Worm (Caenorhabditis elegans) whole organism, young adult: ENCODE measurements around the gene hum-4.

Experiments
- B0336.3 ChIP-seq: fragments of 200-800 bp; sonication (Bioruptor generic); IDR thresholded peaks from 2 replicates; pipeline ENCODE4 v1.3.6; 2022; ENCODE audit warnings: missing genetic modification characterization, missing compliant biosample characterization
- F22D6.2 ChIP-seq: sonication (generic microtip); optimal IDR thresholded peaks from 2 replicates; lab custom pipeline; 2016; ENCODE audit warnings: mild to moderate bottlenecking, missing genetic modification characterization, missing compliant biosample characterization
- F55B11.4 ChIP-seq: sonication (generic microtip); optimal IDR thresholded peaks from 2 replicates; lab custom pipeline; 2016; ENCODE audit warnings: missing compliant biosample characterization, missing genetic modification characterization, borderline replicate concordance; ENCODE audit not compliant: insufficient read depth
- ama-1 ChIP-seq, 3 experiments: fragments of 150-350 bp in 1 of 3; sonication (generic microtip) in 2 of 3; optimal IDR thresholded peaks; 2 replicates each; lab custom pipeline; 2014 to 2018; ENCODE audit warnings: missing biosample characterization in 2 of 3, missing genetic modification characterization in 2 of 3, missing genetic modification reagents in 2 of 3
- dox-1 ChIP-seq: fragments of 200-800 bp; sonication (Bioruptor generic); IDR thresholded peaks from 2 replicates; pipeline ENCODE4 v1.3.6; 2022; ENCODE audit warnings: missing genetic modification reagents, missing genetic modification characterization, missing compliant biosample characterization
- egl-44 ChIP-seq: fragments of 200-800 bp; sonication (Bioruptor generic); IDR thresholded peaks from 2 replicates; pipeline ENCODE4 v1.3.6; 2022; ENCODE audit warnings: missing genetic modification reagents, missing genetic modification characterization, missing compliant biosample characterization
- madf-8 ChIP-seq: fragments of 200-800 bp; sonication (Bioruptor generic); conservative IDR thresholded peaks from 2 replicates; pipeline ENCODE4 v1.3.6; 2022; ENCODE audit warnings: missing genetic modification reagents, missing genetic modification characterization, missing compliant biosample characterization
- nfya-1 ChIP-seq: sonication (generic microtip); optimal IDR thresholded peaks from 2 replicates; lab custom pipeline; 2017; ENCODE audit warnings: antibody characterized with exemption, missing compliant biosample characterization, missing genetic modification characterization, borderline replicate concordance; ENCODE audit not compliant: insufficient read depth
- pha-4 ChIP-seq: fragments of 150-350 bp; sonication (generic microtip); optimal IDR thresholded peaks from 2 replicates; lab custom pipeline; 2014; ENCODE audit warnings: missing biosample characterization, missing genetic modification reagents, missing genetic modification characterization
- snpc-1.3 ChIP-seq: sonication (generic microtip); optimal IDR thresholded peaks from 2 replicates; lab custom pipeline; 2017; ENCODE audit warnings: missing genetic modification characterization, mild to moderate bottlenecking, missing compliant biosample characterization, antibody characterized with exemption, moderate library complexity, missing genotype, missing genetic modification reagents; ENCODE audit not compliant: insufficient read depth
- snpc-4 ChIP-seq, 5 experiments: fragments of 150-350 bp in 1 of 5; sonication (generic microtip) in 4 of 5; optimal IDR thresholded peaks; 2 replicates each; lab custom pipeline; 2014 to 2018; ENCODE audit warnings: missing genetic modification characterization in 5 of 5, missing biosample characterization in 3 of 5, antibody characterized with exemption in 2 of 5, mild to moderate bottlenecking in 2 of 5, missing compliant biosample characterization in 2 of 5, missing genotype in 2 of 5, moderate library complexity in 2 of 5, missing genetic modification reagents in 1 of 5
- tbx-9 ChIP-seq: sonication (generic microtip); optimal IDR thresholded peaks from 2 replicates; lab custom pipeline; 2016; ENCODE audit warnings: borderline replicate concordance, missing genetic modification characterization, inconsistent platforms, missing compliant biosample characterization
- unc-130 ChIP-seq: sonication (generic microtip); optimal IDR thresholded peaks from 2 replicates; lab custom pipeline; 2016; ENCODE audit warnings: missing genetic modification reagents, missing genetic modification characterization, missing compliant biosample characterization
- ztf-18 ChIP-seq: sonication (generic microtip); optimal IDR thresholded peaks from 2 replicates; lab custom pipeline; 2016; ENCODE audit warnings: missing genotype, mild to moderate bottlenecking, missing genetic modification characterization, missing compliant biosample characterization

ce11 chrX:11452316-11452715, 18.9 kb upstream of the hum-4 start:
- TF ChIP-seq dox-1 (no peak), F55B11.4 (no peak), ama-1 (optimal IDR thresholded peaks at IDR 0.05; lab: Kevin White, UChicago) (no peak), ama-1 (GFP tag; optimal IDR thresholded peaks at IDR 0.05; lab: Kevin White, UChicago) (no peak), tbx-9 (no peak), snpc-4 (GFP tag; optimal IDR thresholded peaks at IDR 0.05; lab: Kevin White, UChicago) (no peak), snpc-4 (tag; optimal IDR thresholded peaks at IDR 0.05; lab: Kevin White, UChicago) (no peak), pha-4 (no peak), nfya-1 (tag; lab: Kevin White, UChicago) (no peak), B0336.3 (GFP tag; lab: Robert Waterston, UW) (no peak), madf-8 (GFP tag; lab: Robert Waterston, UW) (no peak), egl-44 (GFP tag; lab: Robert Waterston, UW) (no peak), F22D6.2 (tag; lab: Kevin White, UChicago) (no peak), unc-130 (no peak), ztf-18 (tag; lab: Kevin White, UChicago) (no peak), snpc-1.3 (tag; lab: Kevin White, UChicago) (no peak)
